Worm (Caenorhabditis elegans): ENCODE results near the gene C50B6.3.

DNA sequence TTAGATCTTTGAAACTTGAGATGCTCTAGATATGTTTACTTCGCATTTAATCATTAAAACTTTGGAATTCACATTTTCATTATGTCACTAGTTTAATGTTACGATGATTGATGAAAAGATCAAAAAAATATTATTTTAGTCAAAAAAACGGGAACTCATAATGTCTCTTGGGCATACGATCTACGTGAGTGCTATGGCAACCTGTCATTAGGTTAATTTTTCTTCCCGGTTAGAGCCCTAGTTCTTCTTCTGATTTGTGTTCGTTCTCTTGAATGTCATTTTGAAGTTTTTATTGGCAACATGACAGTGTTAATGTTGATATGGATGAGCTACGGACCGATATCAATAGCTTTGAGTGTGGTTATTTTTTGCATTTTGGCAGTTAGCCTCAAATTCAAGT is 50.0 kb downstream of the C50B6.3 start, which contains the start of gene srg-46:
- TF ChIP-seq cog-1 (tag; optimal IDR thresholded peaks at IDR 0.05) (no peak), klf-2 (GFP tag; conservative IDR thresholded peaks at IDR 0.05) (no peak), ztf-23 (GFP tag; IDR thresholded peaks at IDR 0.05) (no peak), flt-1 (GFP tag; IDR thresholded peaks at IDR 0.05) (no peak), med-1 (GFP tag; optimal IDR thresholded peaks at IDR 0.05; ENCODE audit: insufficient read depth) (no peak), ztf-29 (GFP tag; IDR thresholded peaks at IDR 0.05) (no peak)

Measured in whole organism, midembryonic.